Fruit fly (Drosophila melanogaster): ENCODE data around the gene CG14712.

CG14712 gene

dm6 chr3R:11626571-11626970 is 2.0 kb upstream of the CG14712 start, which contains the start of the genes CG6813 and CG18764 (continued):
- TF ChIP-seq CG10543 (GFP tag; optimal IDR thresholded peaks at IDR 0.05), result no peak
- no peak for TF ChIP-seq sob (GFP tag; IDR thresholded peaks at IDR 0.05)
- TF ChIP-seq CG33557 (GFP tag; optimal IDR thresholded peaks at IDR 0.05), result no peak
- no peak for TF ChIP-seq CG12104 (GFP tag; optimal IDR thresholded peaks at IDR 0.05)
- no peak for TF ChIP-seq fd3F (GFP tag; optimal IDR thresholded peaks at IDR 0.05)
- no peak for TF ChIP-seq fd96Cb (tag; optimal IDR thresholded peaks at IDR 0.05)
- no peak for TF ChIP-seq chm (GFP tag; IDR thresholded peaks at IDR 0.05)
- peak; percentile 45 for TF ChIP-seq gfzf (GFP tag; optimal IDR thresholded peaks at IDR 0.05)
- TF ChIP-seq CG30020 (tag; optimal IDR thresholded peaks at IDR 0.05), result peak; percentile 0
- no peak for TF ChIP-seq CG4404 (GFP tag; IDR thresholded peaks at IDR 0.05)
- no peak for TF ChIP-seq az2 (GFP tag; optimal IDR thresholded peaks at IDR 0.05)
- no peak for TF ChIP-seq nerfin-2 (GFP tag; IDR thresholded peaks at IDR 0.05; ENCODE audit: partially characterized antibody)
- no peak for TF ChIP-seq CG6272 (GFP tag; IDR thresholded peaks at IDR 0.05)
- TF ChIP-seq pnt (GFP tag; optimal IDR thresholded peaks at IDR 0.05), result no peak
- TF ChIP-seq pfk (GFP tag; optimal IDR thresholded peaks at IDR 0.05), result no peak
- TF ChIP-seq CG15073 (GFP tag; optimal IDR thresholded peaks at IDR 0.05), result no peak

DNA sequence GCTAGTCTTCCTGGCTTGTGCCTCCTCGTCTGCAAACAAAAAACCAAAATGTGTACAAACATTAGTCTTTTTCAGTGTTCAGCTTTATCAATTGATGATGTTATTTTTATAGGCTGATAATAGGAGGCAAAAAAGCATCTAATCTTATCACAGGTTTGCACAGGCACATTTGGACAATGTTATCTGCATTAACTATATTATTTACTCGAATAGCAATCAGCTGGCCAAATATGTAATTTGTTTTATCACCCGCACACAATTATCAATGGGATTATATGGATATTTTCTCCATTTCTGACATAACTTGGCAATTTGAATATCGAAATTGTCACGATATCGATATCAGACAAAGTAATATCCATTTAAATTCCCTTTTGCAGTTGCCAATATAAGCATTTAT is 9.0 kb downstream of the CG14712 start:
- TF ChIP-seq CG6854 (GFP tag; optimal IDR thresholded peaks at IDR 0.05) (no peak), CG18476 (GFP tag; optimal IDR thresholded peaks at IDR 0.05) (no peak), h (optimal IDR thresholded peaks at IDR 0.05) (no peak), Med (GFP tag) (no peak), ewg (GFP tag; optimal IDR thresholded peaks at IDR 0.05) (no peak), sob (GFP tag; IDR thresholded peaks at IDR 0.05) (no peak), exex (tag; optimal IDR thresholded peaks at IDR 0.05) (peak; percentile 94), ham (GFP tag; IDR thresholded peaks at IDR 0.05) (no peak), sr (GFP tag; IDR thresholded peaks at IDR 0.05) (no peak), CG11093 (GFP tag; IDR thresholded peaks at IDR 0.05) (no peak), CG34376 (GFP tag; optimal IDR thresholded peaks at IDR 0.05) (peak; percentile 66), GATAe (GFP tag; conservative IDR thresholded peaks at IDR 0.05) (peak; percentile 35; the same call in 1 of the 2 replicates), maf-S (GFP tag; optimal IDR thresholded peaks at IDR 0.05) (no peak), CG3065 (GFP tag; optimal IDR thresholded peaks at IDR 0.05) (no peak), cad (GFP tag; optimal IDR thresholded peaks at IDR 0.05) (no peak), Optix (GFP tag; IDR thresholded peaks at IDR 0.05) (no peak), nerfin-1 (tag; optimal IDR thresholded peaks at IDR 0.05) (no peak), E2f2 (GFP tag; IDR thresholded peaks at IDR 0.05) (no peak), corto (GFP tag; optimal IDR thresholded peaks at IDR 0.05) (no peak), HHEX (GFP tag; optimal IDR thresholded peaks at IDR 0.05) (peak; percentile 12), CG1832 (GFP tag; optimal IDR thresholded peaks at IDR 0.05) (no peak), fu2 (GFP tag; optimal IDR thresholded peaks at IDR 0.05) (no peak), sug (tag; optimal IDR thresholded peaks at IDR 0.05) (peak; percentile 7), CG12299 (tag; optimal IDR thresholded peaks at IDR 0.05) (no peak), CG2129 (GFP tag; IDR thresholded peaks at IDR 0.05; ENCODE audit: partially characterized antibody) (no peak), CG11504 (tag; optimal IDR thresholded peaks at IDR 0.05) (no peak), CG10274 (GFP tag; optimal IDR thresholded peaks at IDR 0.05) (no peak), Hr78 (GFP tag; optimal IDR thresholded peaks at IDR 0.05) (no peak), z (GFP tag; IDR thresholded peaks at IDR 0.05) (no peak), CG9797 (GFP tag; optimal IDR thresholded peaks at IDR 0.05) (no peak), aop (GFP tag; IDR thresholded peaks at IDR 0.05) (no peak), ken (GFP tag; IDR thresholded peaks at IDR 0.05) (no peak)

Data from whole organism, embryonic.